Worm (Caenorhabditis elegans): ENCODE results near the gene F17E9.18.

Gene F17E9.18

ce11 chrIV:8345518-8345917 is 1.4 kb downstream of the F17E9.18 start, which contains the start of gene F17E9.5:
F17E9.5 (plus strand) TSS chrIV:8345818.
- TF ChIP-seq lag-1 (GFP tag; IDR thresholded peaks at IDR 0.05) (no peak), dox-1 (GFP tag; IDR thresholded peaks at IDR 0.05) (no peak), nfyb-1 (GFP tag; IDR thresholded peaks at IDR 0.05) (no peak), lin-26 (GFP tag; IDR thresholded peaks at IDR 0.05) (no peak), F22D6.2 (tag; optimal IDR thresholded peaks at IDR 0.05) (no peak), F23B12.7 (tag; optimal IDR thresholded peaks at IDR 0.05; ENCODE audit: insufficient read depth) (no peak), repo-1 (tag; optimal IDR thresholded peaks at IDR 0.05) (no peak), cebp-2 (GFP tag; IDR thresholded peaks at IDR 0.05) (no peak), snpc-1.1 (tag; optimal IDR thresholded peaks at IDR 0.05; ENCODE audit: insufficient read depth) (no peak), aptf-2 (GFP tag; conservative IDR thresholded peaks at IDR 0.05) (no peak), nfya-2 (GFP tag; IDR thresholded peaks at IDR 0.05) (no peak), snpc-4 (GFP tag; optimal IDR thresholded peaks at IDR 0.05) (no peak), snpc-4 (tag; optimal IDR thresholded peaks at IDR 0.05) (no peak), attf-6 (GFP tag; IDR thresholded peaks at IDR 0.05) (no peak)

- TF ChIP-seq akir-1 (GFP tag; optimal IDR thresholded peaks at IDR 0.05) (no peak), him-1 (tag; optimal IDR thresholded peaks at IDR 0.05) (no peak), B0336.3 (GFP tag; IDR thresholded peaks at IDR 0.05) (no peak), lin-35 (GFP tag; optimal IDR thresholded peaks at IDR 0.05) (no peak), nhr-120 (GFP tag; IDR thresholded peaks at IDR 0.05) (no peak), let-526 (GFP tag; IDR thresholded peaks at IDR 0.05) (no peak), ceh-91 (GFP tag; IDR thresholded peaks at IDR 0.05) (no peak), lag-1 (GFP tag; IDR thresholded peaks at IDR 0.05) (no peak), madf-8 (GFP tag; conservative IDR thresholded peaks at IDR 0.05) (no peak), nhr-80 (tag; optimal IDR thresholded peaks at IDR 0.05) (no peak)
These were observed 4.6 kb downstream of the F17E9.18 start, which contains the start of gene lgc-5 for ce11 chrIV:8342385-8342784. lgc-5 (plus strand) TSS chrIV:8342685.

- TF ChIP-seq F55B11.4 (tag; optimal IDR thresholded peaks at IDR 0.05; ENCODE audit: borderline replicate concordance, insufficient read depth), result no peak
- TF ChIP-seq unc-130 (GFP tag; optimal IDR thresholded peaks at IDR 0.05), result no peak
- TF ChIP-seq T26A5.8 (tag; optimal IDR thresholded peaks at IDR 0.05), result no peak
- TF ChIP-seq ztf-18 (tag; optimal IDR thresholded peaks at IDR 0.05), result no peak
- TF ChIP-seq ceh-27 (GFP tag; optimal IDR thresholded peaks at IDR 0.05), result no peak
- no peak for TF ChIP-seq ccch-3 (GFP tag; optimal IDR thresholded peaks at IDR 0.05)
- no peak for TF ChIP-seq mcd-1 (GFP tag; IDR thresholded peaks at IDR 0.05)
- no peak for TF ChIP-seq F57A8.1 (GFP tag; optimal IDR thresholded peaks at IDR 0.05)
- no peak for TF ChIP-seq bed-2 (GFP tag; IDR thresholded peaks at IDR 0.05)
- no peak for TF ChIP-seq athp-1 (tag; optimal IDR thresholded peaks at IDR 0.05)
- TF ChIP-seq ztf-3 (GFP tag; optimal IDR thresholded peaks at IDR 0.05), result no peak
- TF ChIP-seq Y67H2A.10 (GFP tag; conservative IDR thresholded peaks at IDR 0.05), result no peak
These were observed 7.3 kb downstream of the F17E9.18 start, which contains the start of gene lgc-6 for ce11 chrIV:8339636-8340035. lgc-6 (plus strand) TSS chrIV:8339936.

Measured in whole organism, young adult.